Fruit fly (Drosophila melanogaster) whole organism, embryonic: ENCODE results near the gene CG14212.

Experiments
- Atf-2 ChIP-seq: fragments of 200-800 bp; sonication (Bioruptor generic); optimal IDR thresholded peaks from 2 replicates; lab custom pipeline; 2016; ENCODE audit warnings: missing biosample characterization, missing genetic modification characterization
- CG1024 ChIP-seq: fragments of 200-800 bp; sonication (Bioruptor generic); IDR thresholded peaks from 2 replicates; pipeline ENCODE4 v1.3.6; 2022; ENCODE audit warnings: missing biosample characterization, missing genetic modification characterization
- CG11504 ChIP-seq: fragments of 200-800 bp; sonication (Bioruptor generic); optimal IDR thresholded peaks from 3 replicates; lab custom pipeline; 2019; ENCODE audit warnings: missing biosample characterization, mild to moderate bottlenecking, missing genetic modification characterization, moderate library complexity
- CG1233 ChIP-seq: fragments of 200-800 bp; sonication (Bioruptor generic); optimal IDR thresholded peaks from 4 replicates; lab custom pipeline; 2018; ENCODE audit warnings: missing biosample characterization, mild to moderate bottlenecking, missing genetic modification characterization
- CG13287 ChIP-seq: fragments of 200-800 bp; sonication (Bioruptor generic); IDR thresholded peaks from 2 replicates; pipeline ENCODE4 v1.3.6; 2022; ENCODE audit warnings: missing biosample characterization, missing genetic modification characterization; ENCODE audit not compliant: partially characterized antibody
- CG13894 ChIP-seq: fragments of 200-800 bp; sonication (Bioruptor generic); optimal IDR thresholded peaks from 3 replicates; lab custom pipeline; 2018; ENCODE audit warnings: missing biosample characterization, mild to moderate bottlenecking, missing genetic modification characterization, moderate library complexity
- CG14050 ChIP-seq: fragments of 200-800 bp; sonication (Bioruptor generic); IDR thresholded peaks from 3 replicates; pipeline ENCODE4 v1.3.6; 2022; ENCODE audit warnings: missing biosample characterization, missing genetic modification characterization
- CG14441 ChIP-seq: fragments of 200-800 bp; sonication (Bioruptor generic); IDR thresholded peaks from 2 replicates; pipeline ENCODE4 v1.3.6; 2022; ENCODE audit warnings: missing biosample characterization, missing genetic modification characterization
- CG1602 ChIP-seq: fragments of 200-800 bp; sonication (Bioruptor generic); optimal IDR thresholded peaks from 3 replicates; lab custom pipeline; 2016; ENCODE audit warnings: missing biosample characterization, missing genetic modification characterization
- CG17829 ChIP-seq: fragments of 200-800 bp; optimal IDR thresholded peaks from 2 replicates; lab custom pipeline; 2019; ENCODE audit warnings: missing biosample characterization, mild to moderate bottlenecking, missing genetic modification characterization, moderate library complexity
- CG18262 ChIP-seq: fragments of 200-800 bp; optimal IDR thresholded peaks from 3 replicates; lab custom pipeline; 2019; ENCODE audit warnings: missing biosample characterization, mild to moderate bottlenecking, missing genetic modification characterization, moderate library complexity
- CG2678 ChIP-seq: fragments of 200-800 bp; sonication (Bioruptor generic); optimal IDR thresholded peaks from 3 replicates; lab custom pipeline; 2019; ENCODE audit warnings: missing biosample characterization, mild to moderate bottlenecking, missing genetic modification characterization, moderate library complexity
- CG4820 ChIP-seq: fragments of 200-800 bp; sonication (Bioruptor generic); optimal IDR thresholded peaks from 3 replicates; lab custom pipeline; 2016; ENCODE audit warnings: missing biosample characterization, missing genetic modification characterization
- CG6254 ChIP-seq: fragments of 200-800 bp; sonication (Bioruptor generic); optimal IDR thresholded peaks from 3 replicates; lab custom pipeline; 2017; ENCODE audit warnings: mild to moderate bottlenecking, missing biosample characterization, missing genetic modification reagents, missing genetic modification characterization
- CG6813 ChIP-seq: fragments of 200-800 bp; sonication (Bioruptor generic); optimal IDR thresholded peaks from 2 replicates; lab custom pipeline; 2017; ENCODE audit warnings: missing biosample characterization, missing genetic modification characterization, mild to moderate bottlenecking, moderate library complexity, missing genetic modification reagents
- CG7372 ChIP-seq: fragments of 200-800 bp; sonication (Bioruptor generic); IDR thresholded peaks from 2 replicates; pipeline ENCODE4 v1.3.6; 2022; ENCODE audit warnings: missing biosample characterization, missing genetic modification characterization
- CG9817 ChIP-seq: fragments of 200-800 bp; sonication (Bioruptor generic); optimal IDR thresholded peaks from 2 replicates; lab custom pipeline; 2018; ENCODE audit warnings: missing biosample characterization, mild to moderate bottlenecking, missing genetic modification characterization, moderate library complexity
- CG9876 ChIP-seq: fragments of 200-800 bp; sonication (Bioruptor generic); optimal IDR thresholded peaks from 2 replicates; lab custom pipeline; 2016; ENCODE audit warnings: missing biosample characterization, missing genetic modification characterization
- CTCF ChIP-seq: fragments of 200-800 bp; sonication (Bioruptor generic); optimal IDR thresholded peaks from 2 replicates; lab custom pipeline; 2017; ENCODE audit warnings: missing biosample characterization, mild to moderate bottlenecking, missing genetic modification characterization, moderate library complexity
- CkIIα-i1 ChIP-seq: fragments of 200-800 bp; sonication (Bioruptor generic); IDR thresholded peaks from 2 replicates; pipeline ENCODE4 v1.3.6; 2022; ENCODE audit warnings: missing biosample characterization, missing genetic modification characterization
- Dbx ChIP-seq: fragments of 200-800 bp; sonication (Bioruptor generic); IDR thresholded peaks from 3 replicates; pipeline ENCODE4 v1.3.6; 2022; ENCODE audit warnings: missing biosample characterization, missing genetic modification characterization
- Dfd ChIP-seq, 2 experiments: fragments of >200 bp; optimal IDR thresholded peaks; 2 replicates each; lab custom pipeline; 2017; ENCODE audit warnings: missing biosample characterization in 2 of 2, missing genetic modification characterization in 2 of 2
- Dip2 ChIP-seq: fragments of 200-800 bp; sonication (Bioruptor generic); IDR thresholded peaks from 2 replicates; pipeline ENCODE4 v1.3.6; 2022; ENCODE audit warnings: missing biosample characterization, missing genetic modification characterization
- ERR ChIP-seq: fragments of 200-800 bp; sonication (Bioruptor generic); optimal IDR thresholded peaks from 2 replicates; lab custom pipeline; 2016; ENCODE audit warnings: missing biosample characterization, missing genetic modification characterization
- Fer2 ChIP-seq: fragments of 200-800 bp; sonication (Bioruptor generic); optimal IDR thresholded peaks from 2 replicates; lab custom pipeline; 2018; ENCODE audit warnings: missing biosample characterization, mild to moderate bottlenecking, missing genetic modification characterization, moderate library complexity
- Fer3 ChIP-seq: fragments of 200-800 bp; sonication (Bioruptor generic); optimal IDR thresholded peaks from 2 replicates; lab custom pipeline; 2018; ENCODE audit warnings: missing biosample characterization, mild to moderate bottlenecking, missing genetic modification characterization, moderate library complexity
- H2.0 ChIP-seq: fragments of 200-800 bp; sonication (Bioruptor generic); IDR thresholded peaks from 2 replicates; pipeline ENCODE4 v1.3.6; 2022; ENCODE audit warnings: missing biosample characterization, missing genetic modification characterization
- HLH4C ChIP-seq: fragments of 200-800 bp; sonication (Bioruptor generic); IDR thresholded peaks from 3 replicates; pipeline ENCODE4 v1.3.6; 2022; ENCODE audit warnings: missing biosample characterization, missing genetic modification characterization; ENCODE audit not compliant: partially characterized antibody
- Lhr ChIP-seq: fragments of 200-800 bp; sonication (Bioruptor generic); optimal IDR thresholded peaks from 3 replicates; lab custom pipeline; 2017; ENCODE audit warnings: mild to moderate bottlenecking, missing biosample characterization, missing genetic modification reagents, missing genetic modification characterization
- Mad ChIP-seq: fragments of 200-800 bp; sonication (Bioruptor generic); optimal IDR thresholded peaks from 2 replicates; lab custom pipeline; 2016; ENCODE audit warnings: missing biosample characterization, missing genetic modification characterization
- Meics ChIP-seq: fragments of 200-800 bp; sonication (Bioruptor generic); optimal IDR thresholded peaks from 2 replicates; lab custom pipeline; 2017; ENCODE audit warnings: missing biosample characterization, mild to moderate bottlenecking, missing genetic modification characterization
- Myb ChIP-seq: fragments of 200-800 bp; sonication (Bioruptor generic); optimal IDR thresholded peaks from 2 replicates; lab custom pipeline; 2016; ENCODE audit warnings: missing biosample characterization, missing genetic modification characterization
- NC2α ChIP-seq: fragments of 200-800 bp; sonication (Bioruptor generic); optimal IDR thresholded peaks from 2 replicates; lab custom pipeline; 2016; ENCODE audit warnings: missing biosample characterization, missing genetic modification characterization
- Ravus ChIP-seq: fragments of 200-800 bp; sonication (Bioruptor generic); IDR thresholded peaks from 2 replicates; pipeline ENCODE4 v1.3.6; 2022; ENCODE audit warnings: missing biosample characterization, missing genetic modification characterization
- Sry-δ ChIP-seq: fragments of 200-800 bp; sonication (Bioruptor generic); optimal IDR thresholded peaks from 2 replicates; lab custom pipeline; 2016; ENCODE audit warnings: missing biosample characterization, missing genetic modification characterization
- Stat92E ChIP-seq, 3 experiments: fragments of >200 bp in 2 of 3; fragments of 200-800 bp in 1 of 3; sonication (Bioruptor generic) in 1 of 3; optimal IDR thresholded peaks; 2 replicates each; lab custom pipeline; 2017 to 2019; ENCODE audit warnings: missing biosample characterization in 3 of 3, missing genetic modification characterization in 3 of 3, mild to moderate bottlenecking in 1 of 3, moderate library complexity in 1 of 3
- Xrp1 ChIP-seq: fragments of 200-800 bp; sonication (Bioruptor generic); IDR thresholded peaks from 2 replicates; pipeline ENCODE4 v1.3.6; 2022; ENCODE audit warnings: missing biosample characterization, missing genetic modification characterization
- al ChIP-seq: fragments of 200-800 bp; sonication (Bioruptor generic); IDR thresholded peaks from 2 replicates; pipeline ENCODE4 v1.3.6; 2022; ENCODE audit warnings: missing biosample characterization, missing genetic modification characterization
- ara ChIP-seq: fragments of 200-800 bp; sonication (Bioruptor generic); IDR thresholded peaks from 2 replicates; pipeline ENCODE4 v1.3.6; 2022; ENCODE audit warnings: missing biosample characterization, missing genetic modification characterization
- cato ChIP-seq: fragments of 200-800 bp; sonication (Bioruptor generic); optimal IDR thresholded peaks from 2 replicates; lab custom pipeline; 2016; ENCODE audit warnings: missing biosample characterization, missing genetic modification characterization, borderline replicate concordance
- gce ChIP-seq: fragments of 200-800 bp; sonication (Bioruptor generic); IDR thresholded peaks from 3 replicates; pipeline ENCODE4 v1.3.6; 2022; ENCODE audit warnings: missing biosample characterization, missing genetic modification characterization
- gfzf ChIP-seq: fragments of 200-800 bp; sonication (Bioruptor generic); optimal IDR thresholded peaks from 2 replicates; lab custom pipeline; 2016; ENCODE audit warnings: missing biosample characterization, mild to moderate bottlenecking, missing genetic modification characterization, moderate library complexity
- jing ChIP-seq: fragments of 200-800 bp; sonication (Bioruptor generic); optimal IDR thresholded peaks from 2 replicates; lab custom pipeline; 2018; ENCODE audit warnings: missing biosample characterization, mild to moderate bottlenecking, missing genetic modification characterization
- lab ChIP-seq: fragments of 200-800 bp; sonication (Bioruptor generic); optimal IDR thresholded peaks from 3 replicates; lab custom pipeline; 2017; ENCODE audit warnings: missing biosample characterization, missing genetic modification characterization, mild to moderate bottlenecking, moderate library complexity, missing genetic modification reagents
- oc ChIP-seq: fragments of 200-800 bp; sonication (Bioruptor generic); optimal IDR thresholded peaks from 2 replicates; lab custom pipeline; 2018; ENCODE audit warnings: missing biosample characterization, mild to moderate bottlenecking, missing genetic modification characterization, moderate library complexity
- psq ChIP-seq: fragments of 200-800 bp; sonication (Bioruptor generic); optimal IDR thresholded peaks from 2 replicates; lab custom pipeline; 2017; ENCODE audit warnings: missing biosample characterization, missing genetic modification characterization
- scrt ChIP-seq: fragments of 200-800 bp; sonication (Bioruptor generic); optimal IDR thresholded peaks from 2 replicates; lab custom pipeline; 2018; ENCODE audit warnings: missing biosample characterization, mild to moderate bottlenecking, missing genetic modification characterization, moderate library complexity
- sim ChIP-seq: fragments of 200-800 bp; sonication (Bioruptor generic); IDR thresholded peaks from 2 replicates; pipeline ENCODE4 v1.3.6; 2022; ENCODE audit warnings: missing biosample characterization, missing genetic modification characterization
- tgo ChIP-seq: fragments of 200-800 bp; sonication (Bioruptor generic); IDR thresholded peaks from 3 replicates; pipeline ENCODE4 v1.3.6; 2022; ENCODE audit warnings: missing biosample characterization, missing genetic modification characterization
- ttk ChIP-seq: fragments of 200-800 bp; sonication (Bioruptor generic); IDR thresholded peaks from 2 replicates; pipeline ENCODE4 v2.1.2; 2022; ENCODE audit warnings: missing biosample characterization, missing genetic modification characterization
- vnd ChIP-seq: fragments of 200-800 bp; sonication (Bioruptor generic); IDR thresholded peaks from 3 replicates; pipeline ENCODE4 v1.3.6; 2022; ENCODE audit warnings: missing biosample characterization, missing genetic modification characterization; ENCODE audit not compliant: partially characterized antibody
- zfh1 ChIP-seq: fragments of 200-800 bp; sonication (Bioruptor generic); IDR thresholded peaks from 3 replicates; pipeline ENCODE4 v1.3.6; 2022; ENCODE audit warnings: missing biosample characterization, missing genetic modification characterization

The CG14212 gene

dm6 chrX:19608042-19608609 is 17.4 kb upstream of the CG14212 start (continued):
- TF ChIP-seq lab = no peak
- TF ChIP-seq Sry-δ = no peak
- TF ChIP-seq Dbx (GFP tag; lab: Robert Waterston, UW) = no peak
- no peak for TF ChIP-seq CG14441 (GFP tag; lab: Robert Waterston, UW)
- TF ChIP-seq al (GFP tag; lab: Robert Waterston, UW) = no peak
- no peak for TF ChIP-seq Meics (GFP tag; lab: Kevin White, UChicago)
- TF ChIP-seq Lhr (GFP tag; lab: Kevin White, UChicago) = no peak
- TF ChIP-seq CG7372 (GFP tag; lab: Robert Waterston, UW) = no peak
- no peak for TF ChIP-seq CTCF (GFP tag; lab: Kevin White, UChicago)
- no peak for TF ChIP-seq Fer2 (tag; lab: Kevin White, UChicago)
- TF ChIP-seq Fer3 (tag; lab: Kevin White, UChicago) = no peak
- TF ChIP-seq CG1602 (GFP tag; lab: Kevin White, UChicago) = no peak
- TF ChIP-seq CG18262 = no peak
- peak; percentile 53 for TF ChIP-seq HLH4C (GFP tag; lab: Robert Waterston, UW)
- TF ChIP-seq CG4820 (GFP tag; lab: Kevin White, UChicago) = no peak
- TF ChIP-seq ttk (GFP tag; lab: Robert Waterston, UW) = no peak
- TF ChIP-seq CG13894 = peak; percentile 29
- TF ChIP-seq CG9817 (tag; lab: Kevin White, UChicago) = no peak
- no peak for TF ChIP-seq Dip2
- TF ChIP-seq ara (GFP tag; lab: Robert Waterston, UW) = no peak
- TF ChIP-seq Myb = no peak
- TF ChIP-seq gce (GFP tag; lab: Robert Waterston, UW) = no peak
- TF ChIP-seq CG1024 (GFP tag; lab: Robert Waterston, UW) = no peak
- no peak for TF ChIP-seq Atf-2 (GFP tag; lab: Kevin White, UChicago)
- TF ChIP-seq jing (GFP tag; lab: Kevin White, UChicago) = no peak
- TF ChIP-seq Xrp1 (GFP tag; lab: Robert Waterston, UW) = peak; percentile 17; the same call in 1 of the 2 replicates
- TF ChIP-seq gfzf = no peak
- no peak for TF ChIP-seq Ravus (GFP tag; lab: Robert Waterston, UW)
- TF ChIP-seq CkIIα-i1 = no peak
- peak; percentile 60 for TF ChIP-seq CG13287
- TF ChIP-seq CG6813 (GFP tag; lab: Kevin White, UChicago) = peak; percentile 50
- TF ChIP-seq sim = no peak
- no peak for TF ChIP-seq CG6254 (GFP tag; lab: Kevin White, UChicago)
- no peak for TF ChIP-seq cato (GFP tag; lab: Kevin White, UChicago)
- TF ChIP-seq CG9876 (GFP tag; lab: Kevin White, UChicago) = no peak
- peak; percentile 27 for TF ChIP-seq ERR (GFP tag; lab: Kevin White, UChicago)
- peak; percentile 24 for TF ChIP-seq oc (tag; lab: Kevin White, UChicago)
- no peak for TF ChIP-seq Mad (GFP tag; lab: Kevin White, UChicago)
- no peak for TF ChIP-seq CG11504 (tag; lab: Kevin White, UChicago)
- TF ChIP-seq scrt = no peak
- no peak for TF ChIP-seq H2.0 (GFP tag; lab: Robert Waterston, UW)
- TF ChIP-seq CG1233 (GFP tag; lab: Kevin White, UChicago) = peak; percentile 19
- TF ChIP-seq zfh1 (GFP tag; lab: Robert Waterston, UW) = peak; percentile 14; the same call in 1 of the 3 replicates
- TF ChIP-seq tgo (GFP tag; lab: Robert Waterston, UW) = no peak
- TF ChIP-seq psq (GFP tag; lab: Kevin White, UChicago) = no peak
- no peak for TF ChIP-seq vnd (GFP tag; lab: Robert Waterston, UW)
- no peak for TF ChIP-seq CG17829 (tag; lab: Kevin White, UChicago)
- TF ChIP-seq CG2678 (tag; lab: Kevin White, UChicago) = peak; percentile 20
- TF ChIP-seq Dfd (GFP tag; optimal IDR thresholded peaks at IDR 0.05; lab: Kevin White, UChicago) = no peak
- no peak for TF ChIP-seq NC2α (GFP tag; lab: Kevin White, UChicago)
- TF ChIP-seq Stat92E (GFP tag; optimal IDR thresholded peaks at IDR 0.05; lab: Kevin White, UChicago) = no peak
- TF ChIP-seq CG14050 (GFP tag; lab: Robert Waterston, UW) = no peak
